Worm (Caenorhabditis elegans): ENCODE data around the gene C54H2.4.

- TF ChIP-seq skn-1 (tag; optimal IDR thresholded peaks at IDR 0.05) (no peak), ama-1 (optimal IDR thresholded peaks at IDR 0.05) (no peak), lin-39 (tag; optimal IDR thresholded peaks at IDR 0.05) (peak; percentile 94), unc-62 (GFP tag; optimal IDR thresholded peaks at IDR 0.05) (no peak), nhr-11 (tag; optimal IDR thresholded peaks at IDR 0.05) (peak; percentile 51), nhr-28 (tag; optimal IDR thresholded peaks at IDR 0.05) (no peak), elt-3 (tag; optimal IDR thresholded peaks at IDR 0.05) (no peak), lin-15B (tag; optimal IDR thresholded peaks at IDR 0.05) (peak; percentile 60), ceh-9 (tag; optimal IDR thresholded peaks at IDR 0.05) (no peak), zag-1 (tag; optimal IDR thresholded peaks at IDR 0.05) (no peak), snpc-4 (tag; optimal IDR thresholded peaks at IDR 0.05) (no peak), mdl-1 (tag; optimal IDR thresholded peaks at IDR 0.05) (no peak)
Observed at ce11 chrX:5763904-5764303, 6.6 kb downstream of the C54H2.4 start.

All from whole organism, L3 larva.